Worm (Caenorhabditis elegans) whole organism, late embryonic: ENCODE data around the gene fbxa-56.

Experiments
- C08G9.2 ChIP-seq: sonication (generic microtip); optimal IDR thresholded peaks from 2 replicates; lab custom pipeline; 2016; ENCODE audit warnings: mild to moderate bottlenecking, missing genetic modification characterization, moderate library complexity, missing compliant biosample characterization
- C38D4.7 ChIP-seq: fragments of 200-800 bp; sonication (Bioruptor generic); optimal IDR thresholded peaks from 2 replicates; lab custom pipeline; 2018; ENCODE audit warnings: mild to moderate bottlenecking, missing genetic modification characterization, moderate library complexity, missing compliant biosample characterization
- K02D7.2 ChIP-seq: sonication (generic microtip); optimal IDR thresholded peaks from 2 replicates; lab custom pipeline; 2017; ENCODE audit warnings: mild to moderate bottlenecking, missing genetic modification characterization, missing compliant biosample characterization
- K09A11.1 ChIP-seq: sonication (generic microtip); optimal IDR thresholded peaks from 2 replicates; lab custom pipeline; 2017; ENCODE audit warnings: antibody characterized with exemption, mild to moderate bottlenecking, missing genetic modification characterization, missing compliant biosample characterization; ENCODE audit not compliant: insufficient read depth
- T23F11.4 ChIP-seq: fragments of 200-800 bp; sonication (Bioruptor generic); optimal IDR thresholded peaks from 2 replicates; lab custom pipeline; 2018; ENCODE audit warnings: mild to moderate bottlenecking, missing genetic modification characterization, missing compliant biosample characterization
- ahr-1 ChIP-seq: sonication (generic microtip); optimal IDR thresholded peaks from 2 replicates; lab custom pipeline; 2016; ENCODE audit warnings: missing genetic modification characterization, missing compliant biosample characterization
- ceh-30 ChIP-seq: fragments of 150-350 bp; optimal IDR thresholded peaks from 2 replicates; lab custom pipeline; 2014; ENCODE audit warnings: missing biosample characterization, missing genetic modification characterization
- ceh-31 ChIP-seq: sonication (generic microtip); optimal IDR thresholded peaks from 2 replicates; lab custom pipeline; 2016; ENCODE audit warnings: missing genetic modification characterization, missing compliant biosample characterization
- ceh-45 ChIP-seq: fragments of 200-800 bp; sonication (Bioruptor generic); IDR thresholded peaks from 2 replicates; pipeline ENCODE4 v1.3.6; 2022; ENCODE audit warnings: missing genetic modification reagents, missing genetic modification characterization, missing compliant biosample characterization
- ceh-48 ChIP-seq: sonication (generic microtip); optimal IDR thresholded peaks from 2 replicates; lab custom pipeline; 2016; ENCODE audit warnings: missing genetic modification characterization, inconsistent platforms, missing compliant biosample characterization
- ceh-6 ChIP-seq: fragments of 200-800 bp; sonication (Bioruptor generic); optimal IDR thresholded peaks from 2 replicates; lab custom pipeline; 2018; ENCODE audit warnings: mild to moderate bottlenecking, missing genetic modification characterization, missing compliant biosample characterization
- ceh-9 ChIP-seq: sonication (generic microtip); optimal IDR thresholded peaks from 2 replicates; lab custom pipeline; 2016; ENCODE audit warnings: mild to moderate bottlenecking, missing genetic modification characterization, inconsistent platforms, missing compliant biosample characterization
- che-1 ChIP-seq: sonication (generic microtip); optimal IDR thresholded peaks from 2 replicates; lab custom pipeline; 2016; ENCODE audit warnings: mild to moderate bottlenecking, missing genetic modification characterization, missing compliant biosample characterization
- dmd-4 ChIP-seq: sonication (generic microtip); optimal IDR thresholded peaks from 2 replicates; lab custom pipeline; 2016; ENCODE audit warnings: borderline replicate concordance, missing genetic modification characterization, missing compliant biosample characterization
- dve-1 ChIP-seq: sonication (generic microtip); optimal IDR thresholded peaks from 2 replicates; lab custom pipeline; 2017; ENCODE audit warnings: antibody characterized with exemption, mild to moderate bottlenecking, missing genetic modification characterization, missing compliant biosample characterization
- elt-2 ChIP-seq: sonication (generic microtip); optimal IDR thresholded peaks from 2 replicates; lab custom pipeline; 2016; ENCODE audit warnings: missing genetic modification reagents, missing genetic modification characterization, missing compliant biosample characterization
- gmeb-2 ChIP-seq: sonication (generic microtip); optimal IDR thresholded peaks from 2 replicates; lab custom pipeline; 2016; ENCODE audit warnings: missing genetic modification characterization, inconsistent platforms, missing compliant biosample characterization
- hlh-13 ChIP-seq: fragments of 200-800 bp; sonication (Bioruptor generic); optimal IDR thresholded peaks from 2 replicates; lab custom pipeline; 2018; ENCODE audit warnings: mild to moderate bottlenecking, missing genetic modification characterization, missing compliant biosample characterization
- hlh-30 ChIP-seq: sonication (generic microtip); optimal IDR thresholded peaks from 2 replicates; lab custom pipeline; 2017; ENCODE audit warnings: antibody characterized with exemption, missing genetic modification characterization, missing compliant biosample characterization; ENCODE audit not compliant: insufficient read depth
- hlh-6 ChIP-seq: sonication (generic microtip); optimal IDR thresholded peaks from 2 replicates; lab custom pipeline; 2016; ENCODE audit warnings: missing genotype, missing genetic modification characterization, missing compliant biosample characterization
- lim-6 ChIP-seq: sonication (generic microtip); optimal IDR thresholded peaks from 2 replicates; lab custom pipeline; 2016; ENCODE audit warnings: missing genetic modification characterization, missing compliant biosample characterization
- madf-2 ChIP-seq: sonication (generic microtip); optimal IDR thresholded peaks from 2 replicates; lab custom pipeline; 2017; ENCODE audit warnings: missing genetic modification characterization, missing compliant biosample characterization
- nfya-1 ChIP-seq: sonication (generic microtip); optimal IDR thresholded peaks from 2 replicates; lab custom pipeline; 2017; ENCODE audit warnings: missing genetic modification characterization, mild to moderate bottlenecking, missing compliant biosample characterization, antibody characterized with exemption, moderate library complexity
- nhr-11 ChIP-seq: fragments of 150-350 bp; optimal IDR thresholded peaks from 2 replicates; lab custom pipeline; 2014; ENCODE audit warnings: missing biosample characterization, missing genetic modification characterization
- pag-3 ChIP-seq: sonication (generic microtip); optimal IDR thresholded peaks from 2 replicates; lab custom pipeline; 2016; ENCODE audit warnings: missing compliant biosample characterization, missing genetic modification characterization, borderline replicate concordance
- pat-9 ChIP-seq: fragments of 200-800 bp; sonication (Bioruptor generic); optimal IDR thresholded peaks from 2 replicates; lab custom pipeline; 2018; ENCODE audit warnings: mild to moderate bottlenecking, missing genetic modification characterization, moderate library complexity, missing compliant biosample characterization
- pax-1 ChIP-seq: fragments of 150-350 bp; optimal IDR thresholded peaks from 2 replicates; lab custom pipeline; 2014; ENCODE audit warnings: missing biosample characterization, missing genetic modification characterization
- pqm-1 ChIP-seq: sonication (generic microtip); optimal IDR thresholded peaks from 2 replicates; lab custom pipeline; 2016; ENCODE audit warnings: missing genetic modification characterization, missing compliant biosample characterization
- rnt-1 ChIP-seq: sonication (generic microtip); optimal IDR thresholded peaks from 2 replicates; lab custom pipeline; 2016; ENCODE audit warnings: missing genetic modification characterization, missing compliant biosample characterization
- syd-9 ChIP-seq: sonication (generic microtip); optimal IDR thresholded peaks from 2 replicates; lab custom pipeline; 2016; ENCODE audit warnings: mild to moderate bottlenecking, missing genetic modification characterization, moderate library complexity, missing compliant biosample characterization
- tbx-2 ChIP-seq: sonication (generic microtip); optimal IDR thresholded peaks from 2 replicates; lab custom pipeline; 2016; ENCODE audit warnings: missing genetic modification characterization, missing compliant biosample characterization
- tbx-7 ChIP-seq: sonication (generic microtip); optimal IDR thresholded peaks from 2 replicates; lab custom pipeline; 2016; ENCODE audit warnings: missing genotype, missing genetic modification characterization, missing compliant biosample characterization
- ttx-3 ChIP-seq: sonication (generic microtip); optimal IDR thresholded peaks from 2 replicates; lab custom pipeline; 2016; ENCODE audit warnings: missing genetic modification reagents, missing genetic modification characterization, missing compliant biosample characterization
- unc-42 ChIP-seq: sonication (generic microtip); optimal IDR thresholded peaks from 2 replicates; lab custom pipeline; 2016; ENCODE audit warnings: missing genotype, missing genetic modification characterization, missing compliant biosample characterization
- unc-55 ChIP-seq: sonication (generic microtip); optimal IDR thresholded peaks from 2 replicates; lab custom pipeline; 2017; ENCODE audit warnings: missing biosample characterization, missing genetic modification reagents, missing genetic modification characterization
- zip-5 ChIP-seq: sonication (generic microtip); optimal IDR thresholded peaks from 2 replicates; lab custom pipeline; 2016; ENCODE audit warnings: missing genetic modification characterization, missing compliant biosample characterization
- ztf-16 ChIP-seq: sonication (generic microtip); optimal IDR thresholded peaks from 2 replicates; lab custom pipeline; 2017; ENCODE audit warnings: missing genetic modification characterization, missing compliant biosample characterization

The fbxa-56 gene

DNA sequence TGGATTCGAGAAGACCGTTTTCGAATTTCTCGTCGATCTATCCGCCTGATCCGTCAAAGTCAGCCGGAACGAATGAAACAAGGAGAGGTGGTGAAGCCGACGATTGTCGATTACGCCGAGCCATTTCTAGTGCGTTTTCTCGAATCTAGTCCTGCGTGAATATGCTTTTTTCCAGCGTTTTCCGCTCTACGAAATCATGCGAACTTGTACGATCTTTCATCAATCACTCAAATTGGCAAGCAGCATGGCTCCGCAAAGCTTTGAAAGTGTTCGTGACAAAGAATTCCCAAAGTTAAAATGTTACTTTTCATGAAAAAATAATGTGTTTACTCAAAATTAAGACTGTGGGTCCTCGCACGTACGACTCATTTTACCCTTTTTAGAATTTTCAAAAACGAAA, 41.0 kb downstream of the fbxa-56 start:
- TF ChIP-seq pqm-1 (tag; lab: Kevin White, UChicago) (no peak), ceh-30 (tag; lab: Kevin White, UChicago) (no peak), hlh-30 (tag; lab: Kevin White, UChicago) (no peak), syd-9 (tag; lab: Kevin White, UChicago) (no peak), unc-55 (GFP tag; lab: Kevin White, UChicago) (no peak), rnt-1 (tag; lab: Kevin White, UChicago) (no peak), K09A11.1 (tag; lab: Kevin White, UChicago) (no peak), ceh-45 (GFP tag; lab: Robert Waterston, UW) (no peak), ahr-1 (no peak), che-1 (tag; lab: Kevin White, UChicago) (no peak), ttx-3 (no peak), ceh-9 (no peak), T23F11.4 (GFP tag; lab: Kevin White, UChicago) (no peak), dve-1 (tag; lab: Kevin White, UChicago) (no peak), madf-2 (tag; lab: Kevin White, UChicago) (no peak), tbx-7 (tag; lab: Kevin White, UChicago) (no peak)

DNA sequence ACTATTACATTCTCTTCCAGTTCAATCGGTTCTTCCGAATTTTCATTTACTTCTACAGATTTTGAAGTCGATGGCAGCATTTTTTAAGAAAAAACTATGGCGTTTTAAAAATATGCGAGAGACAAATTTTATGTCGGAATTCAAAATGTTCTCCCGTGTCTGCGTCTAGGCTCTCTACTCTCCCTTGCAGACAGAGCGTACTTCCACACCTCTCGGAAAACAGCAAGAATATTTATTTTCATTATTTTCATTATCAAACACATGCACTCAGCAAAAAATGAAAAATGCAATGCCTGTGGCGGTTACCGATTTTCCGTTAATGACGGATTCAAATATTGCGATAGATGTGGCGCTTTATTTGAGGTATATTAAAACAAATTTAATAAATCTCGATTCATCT, 42.3 kb downstream of the fbxa-56 start, which contains the start of the genes ztf-18 and F23H11.2:
Gene ztf-18, minus strand, starts transcription at position 188 of the 400 bp plus-strand sequence.
Gene F23H11.2, plus strand, starts transcription at position 223 of the 400 bp plus-strand sequence.
- no peak for TF ChIP-seq ztf-16 (tag; lab: Kevin White, UChicago)
- TF ChIP-seq hlh-30 (tag; lab: Kevin White, UChicago), result no peak
- TF ChIP-seq ceh-45 (GFP tag; lab: Robert Waterston, UW), result no peak
- no peak for TF ChIP-seq nfya-1 (tag; lab: Kevin White, UChicago)

ce11 chrIII:891014-891413, 46.8 kb downstream of the fbxa-56 start, which contains the start of gene T24C4.10:
T24C4.10 (minus strand) TSS chrIII:891243.
- no peak for TF ChIP-seq gmeb-2
- TF ChIP-seq nfya-1 (tag; lab: Kevin White, UChicago), result no peak
- TF ChIP-seq hlh-30 (tag; lab: Kevin White, UChicago), result no peak
- TF ChIP-seq hlh-13, result no peak
- TF ChIP-seq K09A11.1 (tag; lab: Kevin White, UChicago), result no peak
- TF ChIP-seq ahr-1, result no peak
- no peak for TF ChIP-seq ceh-31
- TF ChIP-seq C08G9.2, result no peak
- no peak for TF ChIP-seq ceh-6 (GFP tag; lab: Kevin White, UChicago)
- no peak for TF ChIP-seq ceh-48 (tag; lab: Kevin White, UChicago)
- no peak for TF ChIP-seq hlh-6 (tag; lab: Kevin White, UChicago)
- TF ChIP-seq syd-9 (tag; lab: Kevin White, UChicago), result no peak
- TF ChIP-seq, all 69 proteins: peak for 0

DNA sequence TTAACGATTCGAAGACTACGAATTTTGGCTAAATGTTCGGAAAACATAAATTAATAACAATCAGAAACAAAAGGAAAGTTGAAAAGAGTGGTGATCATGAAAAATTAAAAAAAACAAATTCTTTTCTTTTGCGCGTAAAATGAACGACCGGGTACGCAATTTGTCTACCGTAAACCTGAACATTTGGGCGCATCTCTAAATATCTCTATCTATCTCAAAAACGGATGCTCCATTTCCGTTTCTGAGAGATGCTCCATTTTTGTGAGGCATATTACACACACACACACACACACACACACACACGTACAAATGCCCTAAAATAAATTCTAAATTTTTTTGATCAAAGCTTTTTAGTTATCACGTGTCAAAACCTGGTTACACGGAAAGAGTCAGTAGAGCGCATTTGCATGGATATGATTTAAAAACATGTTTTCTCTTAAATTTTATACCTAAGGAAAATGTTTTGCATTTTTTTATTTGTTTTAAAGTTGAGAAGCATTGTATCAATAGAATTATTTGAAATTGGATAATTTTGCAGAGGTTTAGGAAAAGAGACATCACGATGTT, 48.8 kb downstream of the fbxa-56 start:
- TF ChIP-seq pag-3 (tag; lab: Kevin White, UChicago) (no peak), C38D4.7 (no peak), dmd-4 (tag; lab: Kevin White, UChicago) (no peak), K02D7.2 (tag; lab: Kevin White, UChicago) (no peak), nfya-1 (tag; lab: Kevin White, UChicago) (no peak), tbx-2 (tag; lab: Kevin White, UChicago) (no peak), ceh-31 (no peak), pat-9 (no peak), unc-42 (peak; percentile 40), hlh-6 (tag; lab: Kevin White, UChicago) (no peak), hlh-30 (tag; lab: Kevin White, UChicago) (peak; percentile 48), lim-6 (tag; lab: Kevin White, UChicago) (no peak), nhr-11 (tag; lab: Kevin White, UChicago) (no peak), pax-1 (tag; lab: Kevin White, UChicago) (no peak), elt-2 (tag; lab: Kevin White, UChicago) (no peak), zip-5 (no peak)
